Worm (Caenorhabditis elegans): Measurements from ENCODE around the gene T08D10.3.

Gene T08D10.3

DNA sequence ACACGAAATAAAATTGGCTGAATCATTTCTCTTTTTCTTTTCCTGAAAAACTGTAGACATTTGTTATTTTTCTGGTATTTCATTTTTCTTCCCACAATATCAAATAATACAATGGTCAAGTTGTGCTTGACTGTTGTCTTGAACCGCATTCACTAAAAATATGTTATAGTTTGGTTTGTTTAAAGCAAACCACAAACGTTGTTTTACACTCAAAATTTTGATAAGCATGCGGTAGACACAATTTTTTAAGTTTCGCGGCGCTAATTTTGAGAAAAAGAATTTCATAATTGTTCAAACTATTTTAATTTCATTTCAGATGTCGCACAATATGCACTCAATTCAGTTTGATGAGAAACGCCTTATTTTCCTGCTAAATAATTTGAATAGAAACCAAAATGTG, at the start of gene T08D10.3:
Gene T08D10.3 (plus strand): TSS at position 301 of the 400 bp plus-strand sequence.
- no peak for TF ChIP-seq tab-1 (GFP tag; IDR thresholded peaks at IDR 0.05)
- no peak for TF ChIP-seq ref-1 (GFP tag; conservative IDR thresholded peaks at IDR 0.05)

- TF ChIP-seq flt-1 (GFP tag; IDR thresholded peaks at IDR 0.05) (no peak), tab-1 (GFP tag; IDR thresholded peaks at IDR 0.05) (no peak), med-1 (GFP tag; optimal IDR thresholded peaks at IDR 0.05; ENCODE audit: insufficient read depth) (no peak), T22C8.4 (GFP tag; IDR thresholded peaks at IDR 0.05) (no peak), ztf-23 (GFP tag; IDR thresholded peaks at IDR 0.05) (no peak), ztf-29 (GFP tag; IDR thresholded peaks at IDR 0.05) (no peak), klf-2 (GFP tag; conservative IDR thresholded peaks at IDR 0.05) (no peak), cog-1 (tag; optimal IDR thresholded peaks at IDR 0.05) (no peak), ref-1 (GFP tag; conservative IDR thresholded peaks at IDR 0.05) (no peak)
Measured at ce11 chrX:11906626-11907025, 48.6 kb upstream of the T08D10.3 start.

ce11 chrX:11907263-11907662, 48.0 kb upstream of the T08D10.3 start, which contains the start of gene Y62H9A.11:
Y62H9A.11 (minus strand) TSS chrX:11907363.
- TF ChIP-seq T22C8.4 (GFP tag; IDR thresholded peaks at IDR 0.05) (no peak), klf-2 (GFP tag; conservative IDR thresholded peaks at IDR 0.05) (no peak), tab-1 (GFP tag; IDR thresholded peaks at IDR 0.05) (no peak), flt-1 (GFP tag; IDR thresholded peaks at IDR 0.05) (no peak), cog-1 (tag; optimal IDR thresholded peaks at IDR 0.05) (no peak), ref-1 (GFP tag; conservative IDR thresholded peaks at IDR 0.05) (no peak), med-1 (GFP tag; optimal IDR thresholded peaks at IDR 0.05; ENCODE audit: insufficient read depth) (no peak), ztf-23 (GFP tag; IDR thresholded peaks at IDR 0.05) (no peak), ztf-29 (GFP tag; IDR thresholded peaks at IDR 0.05) (no peak)

DNA sequence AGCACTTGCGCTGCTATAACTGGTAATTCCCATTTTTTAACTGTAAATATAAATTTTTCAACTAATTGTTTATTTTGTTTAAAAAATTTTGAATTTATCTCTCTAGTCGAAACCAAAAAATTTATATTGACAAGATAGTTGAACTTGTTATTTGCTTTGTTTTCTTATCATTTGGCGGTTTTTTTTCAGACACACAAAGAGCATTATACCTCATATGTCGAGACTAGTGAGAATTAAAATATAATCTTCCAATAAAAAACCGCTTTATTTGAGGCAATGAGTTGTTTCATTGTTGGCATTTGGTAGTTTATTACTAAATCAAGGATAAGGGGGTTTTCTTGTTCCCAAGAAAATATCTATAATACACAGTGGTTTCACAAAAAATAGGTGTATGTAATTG, 47.0 kb upstream of the T08D10.3 start:
- TF ChIP-seq cog-1 (tag; optimal IDR thresholded peaks at IDR 0.05) (no peak), ref-1 (GFP tag; conservative IDR thresholded peaks at IDR 0.05) (no peak), flt-1 (GFP tag; IDR thresholded peaks at IDR 0.05) (no peak), klf-2 (GFP tag; conservative IDR thresholded peaks at IDR 0.05) (no peak), T22C8.4 (GFP tag; IDR thresholded peaks at IDR 0.05) (no peak), tab-1 (GFP tag; IDR thresholded peaks at IDR 0.05) (no peak), ztf-29 (GFP tag; IDR thresholded peaks at IDR 0.05) (no peak), ztf-23 (GFP tag; IDR thresholded peaks at IDR 0.05) (no peak), med-1 (GFP tag; optimal IDR thresholded peaks at IDR 0.05; ENCODE audit: insufficient read depth) (no peak)

DNA sequence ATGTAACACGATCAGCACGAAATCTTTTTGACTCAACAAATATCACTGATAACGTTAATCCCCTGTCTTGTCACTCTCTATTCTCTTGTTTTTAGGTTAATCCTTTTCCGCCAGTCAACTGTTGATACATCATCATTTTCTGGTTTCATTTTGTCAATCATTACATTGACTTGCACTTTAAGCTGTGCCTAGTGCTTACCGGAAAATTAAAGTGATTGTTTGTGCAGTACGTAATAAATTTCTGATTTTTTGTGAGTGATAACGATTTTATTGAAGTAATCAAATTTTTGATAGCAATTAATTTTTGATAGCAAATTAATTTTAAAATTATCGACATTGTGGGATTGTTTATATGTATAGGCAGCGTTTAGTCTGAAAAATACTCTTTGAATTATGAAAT, 46.1 kb upstream of the T08D10.3 start:
- TF ChIP-seq flt-1 (GFP tag; IDR thresholded peaks at IDR 0.05) (no peak), cog-1 (tag; optimal IDR thresholded peaks at IDR 0.05) (no peak), tab-1 (GFP tag; IDR thresholded peaks at IDR 0.05) (no peak), T22C8.4 (GFP tag; IDR thresholded peaks at IDR 0.05) (no peak), ztf-29 (GFP tag; IDR thresholded peaks at IDR 0.05) (no peak), ref-1 (GFP tag; conservative IDR thresholded peaks at IDR 0.05) (no peak), klf-2 (GFP tag; conservative IDR thresholded peaks at IDR 0.05) (no peak), med-1 (GFP tag; optimal IDR thresholded peaks at IDR 0.05; ENCODE audit: insufficient read depth) (no peak), ztf-23 (GFP tag; IDR thresholded peaks at IDR 0.05) (no peak)

DNA sequence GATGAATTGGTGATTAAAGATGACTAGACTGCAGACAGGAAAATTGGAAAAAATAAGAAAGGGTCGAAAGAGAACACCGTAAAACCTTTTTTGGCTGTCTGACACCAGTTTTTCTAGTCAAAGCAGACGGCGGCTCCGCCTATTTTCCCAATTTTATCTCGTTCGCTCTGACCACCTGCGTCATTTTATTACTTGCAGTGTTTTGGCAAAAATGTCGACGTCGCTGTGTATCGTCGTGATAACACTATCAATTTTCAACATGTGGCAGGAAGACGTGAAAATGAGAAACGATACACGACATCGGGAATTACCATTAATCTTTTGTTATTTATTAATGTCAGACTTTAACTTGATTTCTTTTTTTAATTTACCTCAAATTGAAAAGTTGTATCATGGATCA, 45.2 kb upstream of the T08D10.3 start, which contains the start of gene Y62H9A.15:
Gene Y62H9A.15 (minus strand): TSS at position 100 of the 400 bp plus-strand sequence.
- TF ChIP-seq ztf-29 (GFP tag; IDR thresholded peaks at IDR 0.05) (no peak), klf-2 (GFP tag; conservative IDR thresholded peaks at IDR 0.05) (no peak)

- TF ChIP-seq klf-2 (GFP tag; conservative IDR thresholded peaks at IDR 0.05), result no peak
Measured at ce11 chrX:11913824-11914223, 41.4 kb upstream of the T08D10.3 start, which contains the start of gene Y62H9A.12. Y62H9A.12 (plus strand) TSS chrX:11914124.

DNA sequence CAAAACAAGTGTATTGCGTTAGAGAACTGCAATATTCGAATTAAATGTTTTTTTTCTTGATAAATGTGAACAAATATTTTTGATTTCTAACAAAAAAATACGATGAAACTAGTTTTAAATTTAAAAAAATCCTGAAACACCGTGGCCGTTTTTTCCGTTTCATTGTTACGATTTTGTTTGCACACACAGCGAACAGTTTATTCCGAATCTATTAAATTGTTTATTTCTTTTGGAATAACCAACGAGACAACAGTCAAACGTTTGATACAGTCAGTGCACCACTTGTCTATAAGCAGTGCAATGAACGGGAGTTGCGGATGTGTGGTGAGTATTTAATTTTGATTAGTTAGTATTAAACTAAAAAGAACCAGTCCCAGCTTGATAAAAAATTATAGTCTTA, 38.5 kb upstream of the T08D10.3 start, which contains the start of gene Y62H9A.13:
Gene Y62H9A.13 (plus strand): TSS at position 301 of the 400 bp plus-strand sequence.
- no peak for TF ChIP-seq tab-1 (GFP tag; IDR thresholded peaks at IDR 0.05)
- no peak for TF ChIP-seq cog-1 (tag; optimal IDR thresholded peaks at IDR 0.05)
- TF ChIP-seq ref-1 (GFP tag; conservative IDR thresholded peaks at IDR 0.05), result no peak
- no peak for TF ChIP-seq T22C8.4 (GFP tag; IDR thresholded peaks at IDR 0.05)
- TF ChIP-seq klf-2 (GFP tag; conservative IDR thresholded peaks at IDR 0.05), result no peak
- no peak for TF ChIP-seq med-1 (GFP tag; optimal IDR thresholded peaks at IDR 0.05; ENCODE audit: insufficient read depth)
- TF ChIP-seq ztf-29 (GFP tag; IDR thresholded peaks at IDR 0.05), result no peak
- no peak for TF ChIP-seq flt-1 (GFP tag; IDR thresholded peaks at IDR 0.05)
- TF ChIP-seq ztf-23 (GFP tag; IDR thresholded peaks at IDR 0.05), result no peak

- TF ChIP-seq tab-1 (GFP tag; IDR thresholded peaks at IDR 0.05) (no peak), ztf-23 (GFP tag; IDR thresholded peaks at IDR 0.05) (no peak), ref-1 (GFP tag; conservative IDR thresholded peaks at IDR 0.05) (no peak), flt-1 (GFP tag; IDR thresholded peaks at IDR 0.05) (no peak), med-1 (GFP tag; optimal IDR thresholded peaks at IDR 0.05; ENCODE audit: insufficient read depth) (no peak), cog-1 (tag; optimal IDR thresholded peaks at IDR 0.05) (no peak), ztf-29 (GFP tag; IDR thresholded peaks at IDR 0.05) (no peak), T22C8.4 (GFP tag; IDR thresholded peaks at IDR 0.05) (no peak), klf-2 (GFP tag; conservative IDR thresholded peaks at IDR 0.05) (no peak)
Measured at ce11 chrX:11917994-11918393, 37.2 kb upstream of the T08D10.3 start, which contains the start of gene Y62H9A.16. Y62H9A.16 (plus strand) TSS chrX:11918294.

- TF ChIP-seq cog-1 (tag; optimal IDR thresholded peaks at IDR 0.05), result no peak
- no peak for TF ChIP-seq med-1 (GFP tag; optimal IDR thresholded peaks at IDR 0.05; ENCODE audit: insufficient read depth)
- TF ChIP-seq ztf-29 (GFP tag; IDR thresholded peaks at IDR 0.05), result no peak
- TF ChIP-seq tab-1 (GFP tag; IDR thresholded peaks at IDR 0.05), result no peak
- no peak for TF ChIP-seq ref-1 (GFP tag; conservative IDR thresholded peaks at IDR 0.05)
- no peak for TF ChIP-seq flt-1 (GFP tag; IDR thresholded peaks at IDR 0.05)
- no peak for TF ChIP-seq ztf-23 (GFP tag; IDR thresholded peaks at IDR 0.05)
- no peak for TF ChIP-seq klf-2 (GFP tag; conservative IDR thresholded peaks at IDR 0.05)
- TF ChIP-seq T22C8.4 (GFP tag; IDR thresholded peaks at IDR 0.05), result no peak
Measured at ce11 chrX:11920723-11921283, 34.4 kb upstream of the T08D10.3 start, which contains the start of gene Y62H9A.14. Y62H9A.14 (plus strand) TSS chrX:11921233.
